Fruit fly (Drosophila melanogaster): ENCODE data around the gene Rpn13R.

dm6 chrX:5113091-5113490 lies 18.6 kb upstream of the Rpn13R start:
- TF ChIP-seq Myc (optimal IDR thresholded peaks at IDR 0.05) (no peak), Sin3A (optimal IDR thresholded peaks at IDR 0.05) (no peak)

Data from Kc167 (cell line).